Worm (Caenorhabditis elegans) whole organism, young adult: ENCODE results near the gene F54D5.2.

Experiments used
- B0035.1 ChIP-seq: sonication (generic microtip); optimal IDR thresholded peaks from 2 replicates; lab custom pipeline; 2016; ENCODE audit warnings: missing genetic modification characterization, mild to moderate bottlenecking, missing compliant biosample characterization, missing genotype, missing genetic modification reagents
- C06A6.2 ChIP-seq: fragments of 200-800 bp; sonication (Bioruptor generic); conservative IDR thresholded peaks from 2 replicates; pipeline ENCODE4 v1.3.6; 2022; ENCODE audit warnings: missing genetic modification characterization, missing compliant biosample characterization
- C17E4.6 ChIP-seq: fragments of 200-800 bp; sonication (Bioruptor generic); IDR thresholded peaks from 2 replicates; pipeline ENCODE4 v1.3.6; 2022; ENCODE audit warnings: missing genetic modification reagents, missing genetic modification characterization, missing compliant biosample characterization
- F10E7.11 ChIP-seq: sonication (generic microtip); optimal IDR thresholded peaks from 2 replicates; lab custom pipeline; 2017; ENCODE audit warnings: mild to moderate bottlenecking, missing genetic modification characterization, moderate library complexity, missing compliant biosample characterization
- F33H1.4 ChIP-seq: fragments of 200-800 bp; sonication (Bioruptor generic); IDR thresholded peaks from 2 replicates; pipeline ENCODE4 v1.3.6; 2022; ENCODE audit warnings: missing genetic modification reagents, missing genetic modification characterization, missing compliant biosample characterization
- F52B5.7 ChIP-seq: sonication (generic microtip); optimal IDR thresholded peaks from 2 replicates; lab custom pipeline; 2016; ENCODE audit warnings: mild to moderate bottlenecking, missing genetic modification characterization, missing compliant biosample characterization
- F55B11.4 ChIP-seq: sonication (generic microtip); optimal IDR thresholded peaks from 2 replicates; lab custom pipeline; 2016; ENCODE audit warnings: missing compliant biosample characterization, missing genetic modification characterization, borderline replicate concordance; ENCODE audit not compliant: insufficient read depth
- F57A8.1 ChIP-seq: fragments of 200-800 bp; sonication (Bioruptor generic); optimal IDR thresholded peaks from 2 replicates; lab custom pipeline; 2018; ENCODE audit warnings: mild to moderate bottlenecking, missing genetic modification characterization, moderate library complexity, missing compliant biosample characterization
- K11D2.4 ChIP-seq: fragments of 200-800 bp; sonication (Bioruptor generic); IDR thresholded peaks from 2 replicates; pipeline ENCODE4 v1.3.6; 2022; ENCODE audit warnings: missing genetic modification reagents, missing genetic modification characterization, missing compliant biosample characterization
- K12H6.12 ChIP-seq: fragments of 200-800 bp; sonication (Bioruptor generic); optimal IDR thresholded peaks from 2 replicates; lab custom pipeline; 2018; ENCODE audit warnings: mild to moderate bottlenecking, missing genetic modification characterization, missing compliant biosample characterization
- T26A5.8 ChIP-seq: sonication (generic microtip); optimal IDR thresholded peaks from 2 replicates; lab custom pipeline; 2016; ENCODE audit warnings: missing genetic modification characterization, missing compliant biosample characterization
- Y67H2A.10 ChIP-seq: fragments of 200-800 bp; sonication (Bioruptor generic); conservative IDR thresholded peaks from 2 replicates; pipeline ENCODE4 v1.3.6; 2022; ENCODE audit warnings: missing genetic modification reagents, missing genetic modification characterization, missing compliant biosample characterization
- Y95B8A.8 ChIP-seq: fragments of 200-800 bp; sonication (Bioruptor generic); IDR thresholded peaks from 2 replicates; pipeline ENCODE4 v1.3.6; 2022; ENCODE audit warnings: missing genetic modification reagents, missing genetic modification characterization, missing compliant biosample characterization
- ama-1 ChIP-seq, 3 experiments: fragments of 150-350 bp in 1 of 3; sonication (generic microtip) in 2 of 3; optimal IDR thresholded peaks; 2 replicates each; lab custom pipeline; 2014 to 2018; ENCODE audit warnings: missing biosample characterization in 2 of 3, missing genetic modification characterization in 2 of 3, missing genetic modification reagents in 2 of 3
- atf-7 ChIP-seq: sonication (generic microtip); optimal IDR thresholded peaks from 2 replicates; lab custom pipeline; 2017; ENCODE audit warnings: mild to moderate bottlenecking, missing genetic modification characterization, missing compliant biosample characterization
- athp-1 ChIP-seq: sonication (generic microtip); optimal IDR thresholded peaks from 2 replicates; lab custom pipeline; 2017; ENCODE audit warnings: mild to moderate bottlenecking, missing genetic modification characterization, missing compliant biosample characterization
- attf-3 ChIP-seq: fragments of 200-800 bp; sonication (Bioruptor generic); conservative IDR thresholded peaks from 2 replicates; pipeline ENCODE4 v1.3.6; 2022; ENCODE audit warnings: missing genetic modification reagents, missing genetic modification characterization, missing compliant biosample characterization
- cebp-2 ChIP-seq: fragments of 200-800 bp; sonication (Bioruptor generic); IDR thresholded peaks from 2 replicates; pipeline ENCODE4 v1.3.6; 2022; ENCODE audit warnings: missing genetic modification characterization, missing compliant biosample characterization
- ceh-79 ChIP-seq: sonication (generic microtip); optimal IDR thresholded peaks from 2 replicates; lab custom pipeline; 2017; ENCODE audit warnings: mild to moderate bottlenecking, missing genetic modification characterization, missing compliant biosample characterization
- ceh-91 ChIP-seq: fragments of 200-800 bp; sonication (Bioruptor generic); IDR thresholded peaks from 2 replicates; pipeline ENCODE4 v1.3.6; 2022; ENCODE audit warnings: missing genetic modification reagents, missing genetic modification characterization, missing compliant biosample characterization
- efl-1 ChIP-seq: fragments of 150-350 bp; optimal IDR thresholded peaks from 2 replicates; lab custom pipeline; 2014; ENCODE audit warnings: missing biosample characterization, missing genetic modification reagents, missing genetic modification characterization
- egl-44 ChIP-seq: fragments of 200-800 bp; sonication (Bioruptor generic); IDR thresholded peaks from 2 replicates; pipeline ENCODE4 v1.3.6; 2022; ENCODE audit warnings: missing genetic modification reagents, missing genetic modification characterization, missing compliant biosample characterization
- egrh-3 ChIP-seq: fragments of 200-800 bp; sonication (Bioruptor generic); IDR thresholded peaks from 2 replicates; pipeline ENCODE4 v1.3.6; 2022; ENCODE audit warnings: missing genetic modification reagents, missing genetic modification characterization, missing compliant biosample characterization
- fkh-3 ChIP-seq: sonication (generic microtip); optimal IDR thresholded peaks from 2 replicates; lab custom pipeline; 2016; ENCODE audit warnings: mild to moderate bottlenecking, missing genetic modification characterization, missing compliant biosample characterization
- gei-17 ChIP-seq: fragments of 200-800 bp; sonication (Bioruptor generic); optimal IDR thresholded peaks from 2 replicates; lab custom pipeline; 2018; ENCODE audit warnings: mild to moderate bottlenecking, missing genetic modification characterization, missing compliant biosample characterization
- hmg-20 ChIP-seq: fragments of 200-800 bp; sonication (Bioruptor generic); IDR thresholded peaks from 2 replicates; pipeline ENCODE4 v1.3.6; 2022; ENCODE audit warnings: missing genetic modification reagents, missing genetic modification characterization, missing compliant biosample characterization
- lin-40 ChIP-seq: sonication (generic microtip); optimal IDR thresholded peaks from 2 replicates; lab custom pipeline; 2016; ENCODE audit warnings: missing genetic modification characterization, mild to moderate bottlenecking, missing compliant biosample characterization, missing genotype, missing genetic modification reagents
- lsl-1 ChIP-seq: fragments of 200-800 bp; sonication (Bioruptor generic); optimal IDR thresholded peaks from 2 replicates; lab custom pipeline; 2018; ENCODE audit warnings: mild to moderate bottlenecking, missing genetic modification characterization, moderate library complexity, missing compliant biosample characterization
- lsy-27 ChIP-seq: sonication (generic microtip); optimal IDR thresholded peaks from 2 replicates; lab custom pipeline; 2017; ENCODE audit warnings: missing genetic modification characterization, mild to moderate bottlenecking, missing compliant biosample characterization, antibody characterized with exemption, missing genotype, borderline replicate concordance; ENCODE audit not compliant: insufficient read depth
- madf-10 ChIP-seq: sonication (generic microtip); optimal IDR thresholded peaks from 2 replicates; lab custom pipeline; 2016; ENCODE audit warnings: mild to moderate bottlenecking, missing genetic modification characterization, missing compliant biosample characterization
- madf-8 ChIP-seq: fragments of 200-800 bp; sonication (Bioruptor generic); conservative IDR thresholded peaks from 2 replicates; pipeline ENCODE4 v1.3.6; 2022; ENCODE audit warnings: missing genetic modification reagents, missing genetic modification characterization, missing compliant biosample characterization
- mes-4 ChIP-seq: sonication (generic microtip); optimal IDR thresholded peaks from 2 replicates; lab custom pipeline; 2016; ENCODE audit warnings: missing genotype, missing genetic modification characterization, missing compliant biosample characterization
- mxl-1 ChIP-seq: sonication (generic microtip); optimal IDR thresholded peaks from 2 replicates; lab custom pipeline; 2016; ENCODE audit warnings: missing genetic modification characterization, missing compliant biosample characterization
- nhr-179 ChIP-seq: sonication (generic microtip); optimal IDR thresholded peaks from 2 replicates; lab custom pipeline; 2016; ENCODE audit warnings: mild to moderate bottlenecking, missing genetic modification characterization, missing compliant biosample characterization
- nhr-80 ChIP-seq: sonication (generic microtip); optimal IDR thresholded peaks from 2 replicates; lab custom pipeline; 2016; ENCODE audit warnings: missing genetic modification characterization, missing compliant biosample characterization
- nhr-90 ChIP-seq: sonication (generic microtip); optimal IDR thresholded peaks from 2 replicates; lab custom pipeline; 2016; ENCODE audit warnings: missing genotype, mild to moderate bottlenecking, missing genetic modification characterization, missing compliant biosample characterization
- pha-4 ChIP-seq: fragments of 150-350 bp; sonication (generic microtip); optimal IDR thresholded peaks from 2 replicates; lab custom pipeline; 2014; ENCODE audit warnings: missing biosample characterization, missing genetic modification reagents, missing genetic modification characterization
- repo-1 ChIP-seq: sonication (generic microtip); optimal IDR thresholded peaks from 2 replicates; lab custom pipeline; 2017; ENCODE audit warnings: mild to moderate bottlenecking, missing genetic modification characterization, missing compliant biosample characterization
- rpc-1 ChIP-seq, 2 experiments: fragments of 150-350 bp in 1 of 2; sonication (generic microtip) in 1 of 2; optimal IDR thresholded peaks; 2 replicates each; lab custom pipeline; 2014 to 2018; ENCODE audit warnings: missing biosample characterization in 1 of 2, missing genetic modification characterization in 1 of 2, missing genetic modification reagents in 1 of 2, missing genotype in 1 of 2
- somi-1 ChIP-seq: fragments of 200-800 bp; sonication (Bioruptor generic); optimal IDR thresholded peaks from 2 replicates; lab custom pipeline; 2018; ENCODE audit warnings: mild to moderate bottlenecking, missing genetic modification characterization, missing compliant biosample characterization
- sptf-2 ChIP-seq: fragments of 200-800 bp; sonication (Bioruptor generic); optimal IDR thresholded peaks from 2 replicates; lab custom pipeline; 2018; ENCODE audit warnings: mild to moderate bottlenecking, missing genetic modification characterization, missing compliant biosample characterization
- tbp1 ChIP-seq: fragments of 200-800 bp; sonication (Bioruptor generic); optimal IDR thresholded peaks from 2 replicates; lab custom pipeline; 2018; ENCODE audit warnings: mild to moderate bottlenecking, missing genetic modification characterization, missing compliant biosample characterization
- tbx-9 ChIP-seq: sonication (generic microtip); optimal IDR thresholded peaks from 2 replicates; lab custom pipeline; 2016; ENCODE audit warnings: borderline replicate concordance, missing genetic modification characterization, inconsistent platforms, missing compliant biosample characterization
- tlf-1 ChIP-seq: fragments of 200-800 bp; sonication (Bioruptor generic); optimal IDR thresholded peaks from 2 replicates; lab custom pipeline; 2018; ENCODE audit warnings: mild to moderate bottlenecking, missing genetic modification characterization, missing compliant biosample characterization
- xnd-1 ChIP-seq: sonication (generic microtip); optimal IDR thresholded peaks from 2 replicates; lab custom pipeline; 2016; ENCODE audit warnings: missing genotype, missing genetic modification reagents, missing genetic modification characterization, missing compliant biosample characterization
- ztf-22 ChIP-seq: fragments of 200-800 bp; sonication (Bioruptor generic); optimal IDR thresholded peaks from 2 replicates; lab custom pipeline; 2018; ENCODE audit warnings: mild to moderate bottlenecking, missing genetic modification characterization, moderate library complexity, missing compliant biosample characterization
- ztf-25 ChIP-seq: fragments of 200-800 bp; sonication (Bioruptor generic); IDR thresholded peaks from 2 replicates; pipeline ENCODE4 v1.3.6; 2022; ENCODE audit warnings: missing genetic modification reagents, missing genetic modification characterization, missing compliant biosample characterization
- ztf-26 ChIP-seq: sonication (generic microtip); optimal IDR thresholded peaks from 2 replicates; lab custom pipeline; 2017; ENCODE audit warnings: missing genetic modification characterization, missing compliant biosample characterization
- ztf-28 ChIP-seq: fragments of 200-800 bp; sonication (Bioruptor generic); IDR thresholded peaks from 2 replicates; pipeline ENCODE4 v1.3.6; 2022; ENCODE audit warnings: missing genetic modification reagents, missing genetic modification characterization, missing compliant biosample characterization

F54D5.2 gene

ce11 chrII:11547254-11547687 is 25.7 kb upstream of the F54D5.2 start, which contains the start of gene F54D5.7 (continued):
- TF ChIP-seq tbx-9 (tag; lab: Kevin White, UChicago), result no peak
- TF ChIP-seq pha-4 (tag; lab: Kevin White, UChicago), result no peak
- TF ChIP-seq nhr-80 (tag; lab: Kevin White, UChicago), result peak; percentile 57
- TF ChIP-seq F52B5.7 (tag; lab: Kevin White, UChicago), result peak; percentile 25
- no peak for TF ChIP-seq madf-8 (GFP tag; lab: Robert Waterston, UW)
- TF ChIP-seq ceh-91 (GFP tag; lab: Robert Waterston, UW), result no peak
- no peak for TF ChIP-seq F55B11.4 (tag; lab: Kevin White, UChicago)
- peak; percentile 40; the same call in 1 of the 2 replicates for TF ChIP-seq F33H1.4
- peak; percentile 84 for TF ChIP-seq tlf-1 (GFP tag; lab: Kevin White, UChicago)
- no peak for TF ChIP-seq rpc-1 (optimal IDR thresholded peaks at IDR 0.05; lab: Kevin White, UChicago)
- TF ChIP-seq rpc-1 (tag; optimal IDR thresholded peaks at IDR 0.05; lab: Kevin White, UChicago), result no peak
- TF ChIP-seq attf-3 (GFP tag; lab: Robert Waterston, UW), result 0 out of 2 replicates have a peak, but pooled peaks have one; percentile 35
- TF ChIP-seq xnd-1 (tag; lab: Kevin White, UChicago), result no peak
- TF ChIP-seq C17E4.6 (GFP tag; lab: Robert Waterston, UW), result no peak
- TF ChIP-seq nhr-179, result no peak
- peak; percentile 60 for TF ChIP-seq tbp1
- TF ChIP-seq efl-1 (GFP tag; lab: Kevin White, UChicago), result no peak
- TF ChIP-seq nhr-90, result peak; percentile 34
- peak; percentile 59 for TF ChIP-seq atf-7 (tag; lab: Kevin White, UChicago)
- peak; percentile 21 for TF ChIP-seq lin-40 (tag; lab: Kevin White, UChicago)
- TF ChIP-seq F57A8.1 (GFP tag; lab: Kevin White, UChicago), result no peak
- TF ChIP-seq somi-1 (GFP tag; lab: Kevin White, UChicago), result no peak
- TF ChIP-seq T26A5.8 (tag; lab: Kevin White, UChicago), result no peak
- TF ChIP-seq egl-44 (GFP tag; lab: Robert Waterston, UW), result no peak
- TF ChIP-seq athp-1, result peak; percentile 75
- peak; percentile 40 for TF ChIP-seq lsl-1 (GFP tag; lab: Kevin White, UChicago)
- TF ChIP-seq cebp-2 (GFP tag; lab: Robert Waterston, UW), result peak; percentile 85
- no peak for TF ChIP-seq fkh-3
- no peak for TF ChIP-seq Y95B8A.8 (GFP tag; lab: Robert Waterston, UW)
- TF ChIP-seq ceh-79, result no peak
- no peak for TF ChIP-seq Y67H2A.10
- peak; percentile 62 for TF ChIP-seq B0035.1
- peak; percentile 39 for TF ChIP-seq F10E7.11
- TF ChIP-seq ztf-26 (tag; lab: Kevin White, UChicago), result peak; percentile 73
- TF ChIP-seq C06A6.2, result 0 out of 2 replicates have a peak, but pooled peaks have one; percentile 51
- TF ChIP-seq ztf-22 (GFP tag; lab: Kevin White, UChicago), result no peak
- peak; percentile 81 for TF ChIP-seq repo-1 (tag; lab: Kevin White, UChicago)
- peak; percentile 74 for TF ChIP-seq madf-10 (tag; lab: Kevin White, UChicago)
- TF ChIP-seq gei-17 (GFP tag; lab: Kevin White, UChicago), result peak; percentile 49
- peak; percentile 98 for TF ChIP-seq ama-1 (optimal IDR thresholded peaks at IDR 0.05; lab: Kevin White, UChicago)
- TF ChIP-seq ama-1 (GFP tag; optimal IDR thresholded peaks at IDR 0.05; lab: Kevin White, UChicago), result no peak
- 0 out of 2 replicates have a peak, but pooled peaks have one; percentile 15 for TF ChIP-seq egrh-3
- peak; percentile 65 for TF ChIP-seq hmg-20 (GFP tag; lab: Robert Waterston, UW)
- peak; percentile 53 for TF ChIP-seq mxl-1 (tag; lab: Kevin White, UChicago)
- no peak for TF ChIP-seq mes-4
- peak; percentile 42 for TF ChIP-seq K12H6.12 (tag; lab: Kevin White, UChicago)
- no peak for TF ChIP-seq lsy-27 (tag; lab: Kevin White, UChicago)
- no peak for TF ChIP-seq ztf-25 (GFP tag; lab: Robert Waterston, UW)
- TF ChIP-seq sptf-2 (GFP tag; lab: Kevin White, UChicago), result no peak
- TF ChIP-seq ztf-28 (GFP tag; lab: Robert Waterston, UW), result no peak
- peak; percentile 60; the same call in 1 of the 2 replicates for TF ChIP-seq K11D2.4
